Fruit fly (Drosophila melanogaster) Kc167 (cell line): ENCODE measurements around the gene CG34376.

ENCODE experiments used
- Myc ChIP-seq: fragments of >200 bp; optimal IDR thresholded peaks from 2 replicates; lab custom pipeline; 2017; ENCODE audit warnings: missing external identifiers
- Sin3A ChIP-seq: fragments of >200 bp; optimal IDR thresholded peaks from 2 replicates; lab custom pipeline; 2018; ENCODE audit warnings: missing external identifiers
- h ChIP-seq: fragments of >200 bp; optimal IDR thresholded peaks from 3 replicates; lab custom pipeline; 2018; ENCODE audit warnings: missing external identifiers
- insv ChIP-seq: fragments of >200 bp; optimal IDR thresholded peaks from 3 replicates; lab custom pipeline; 2018; ENCODE audit warnings: missing external identifiers
- psq ChIP-seq: fragments of >200 bp; optimal IDR thresholded peaks from 2 replicates; lab custom pipeline; 2017; ENCODE audit warnings: missing external identifiers
- ttk ChIP-seq: sonication (Bioruptor generic); optimal IDR thresholded peaks from 2 replicates; lab custom pipeline; 2017; ENCODE audit warnings: missing external identifiers

Gene CG34376

dm6 chr3R:22436050-22436449 lies 11.8 kb upstream of the CG34376 start, which contains the start of gene CG13847:
CG13847 (minus strand) TSS chr3R:22436150.
- TF ChIP-seq h (lab: Kevin White, UChicago) (no peak), Myc (lab: Kevin White, UChicago) (no peak), psq (lab: Kevin White, UChicago) (no peak), insv (lab: Kevin White, UChicago) (no peak), Sin3A (no peak), ttk (no peak)

dm6 chr3R:22438301-22438700 lies 9.6 kb upstream of the CG34376 start:
- TF ChIP-seq psq (lab: Kevin White, UChicago) (no peak), Sin3A (no peak), Myc (lab: Kevin White, UChicago) (no peak), h (lab: Kevin White, UChicago) (no peak), ttk (no peak), insv (lab: Kevin White, UChicago) (no peak)

DNA sequence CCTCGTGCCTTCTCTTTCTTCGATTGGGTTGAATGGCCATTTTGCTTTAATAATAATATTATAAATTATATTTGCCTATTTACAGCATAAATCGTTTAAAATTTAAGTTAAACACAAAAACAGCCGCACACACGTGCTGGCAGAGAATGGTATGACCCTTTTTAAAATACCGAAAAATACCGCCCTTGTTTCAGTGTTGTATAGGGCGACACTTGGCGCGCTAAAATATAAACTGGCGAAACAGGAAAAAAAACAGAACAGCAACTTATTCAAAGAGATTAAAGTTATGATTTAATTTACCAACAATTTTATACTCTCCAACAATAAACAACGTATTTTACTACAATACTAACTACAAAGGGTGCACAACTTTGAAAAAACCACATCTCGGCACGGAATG lies 1.4 kb upstream of the CG34376 start, which contains the start of gene CG12499:
Gene CG12499 (minus strand): TSS at position 95 of the 400 bp plus-strand sequence.
- no peak for TF ChIP-seq psq (lab: Kevin White, UChicago)
- no peak for TF ChIP-seq insv (lab: Kevin White, UChicago)
- no peak for TF ChIP-seq ttk
- TF ChIP-seq Myc (lab: Kevin White, UChicago): no peak
- no peak for TF ChIP-seq Sin3A
- no peak for TF ChIP-seq h (lab: Kevin White, UChicago)

dm6 chr3R:22447195-22447873 lies 565 bp upstream of the CG34376 start, which contains the start of gene CG34288:
CG34288 (minus strand) TSS chr3R:22447263.
- TF ChIP-seq Myc (lab: Kevin White, UChicago) (no peak), ttk (no peak), insv (lab: Kevin White, UChicago) (no peak), psq (lab: Kevin White, UChicago) (no peak), h (lab: Kevin White, UChicago) (no peak), Sin3A (no peak)

- no peak for TF ChIP-seq insv (lab: Kevin White, UChicago)
- no peak for TF ChIP-seq ttk
- TF ChIP-seq Myc (lab: Kevin White, UChicago): no peak
- TF ChIP-seq psq (lab: Kevin White, UChicago): no peak
- TF ChIP-seq h (lab: Kevin White, UChicago): no peak
- no peak for TF ChIP-seq Sin3A
Observed at dm6 chr3R:22449871-22450424, 2.0 kb downstream of the CG34376 start.

DNA sequence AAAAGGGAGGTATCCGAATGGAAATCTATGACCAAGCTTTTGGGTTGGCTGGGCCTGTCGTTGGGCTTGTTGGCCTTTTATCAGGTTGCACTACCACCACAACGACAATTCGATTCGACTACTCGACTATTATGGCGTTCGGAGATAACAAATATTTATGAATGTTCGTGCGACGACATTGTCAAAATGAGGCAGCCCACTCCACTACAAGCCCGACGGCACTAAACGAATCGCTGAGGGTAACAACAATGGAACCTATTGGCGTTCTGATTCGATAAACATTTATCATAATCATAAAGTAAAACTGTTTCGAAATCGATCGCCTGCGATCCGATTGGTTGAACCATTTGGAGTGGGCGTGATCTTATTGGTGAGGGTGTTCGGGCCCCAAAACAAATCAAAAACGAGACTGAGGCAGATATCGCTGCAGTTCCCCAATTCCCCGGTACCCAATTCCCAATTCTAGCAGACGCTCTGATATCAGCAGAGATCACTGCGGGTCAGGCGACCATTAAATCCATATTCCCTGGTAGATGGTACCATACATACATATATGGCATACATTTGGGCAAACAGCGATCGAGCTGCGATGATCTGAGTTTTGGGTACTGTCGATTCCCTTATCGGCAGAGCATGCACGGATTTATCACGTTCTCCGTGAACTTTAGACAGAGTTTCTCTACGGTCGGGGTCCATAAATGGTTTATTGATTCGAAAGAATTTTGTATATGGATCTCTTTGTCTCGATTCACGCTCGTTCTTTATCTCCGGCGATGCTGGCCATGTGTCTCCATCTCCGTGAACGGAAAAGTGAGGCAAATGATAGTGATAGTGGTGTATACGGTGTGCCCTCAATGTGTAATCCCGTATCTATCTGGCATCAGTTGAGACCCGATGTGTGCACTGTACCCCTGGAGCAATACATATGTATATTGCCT lies 6.8 kb downstream of the CG34376 start:
- TF ChIP-seq Myc (lab: Kevin White, UChicago) (no peak), ttk (no peak), h (lab: Kevin White, UChicago) (no peak), Sin3A (no peak), psq (lab: Kevin White, UChicago) (no peak), insv (lab: Kevin White, UChicago) (no peak)

DNA sequence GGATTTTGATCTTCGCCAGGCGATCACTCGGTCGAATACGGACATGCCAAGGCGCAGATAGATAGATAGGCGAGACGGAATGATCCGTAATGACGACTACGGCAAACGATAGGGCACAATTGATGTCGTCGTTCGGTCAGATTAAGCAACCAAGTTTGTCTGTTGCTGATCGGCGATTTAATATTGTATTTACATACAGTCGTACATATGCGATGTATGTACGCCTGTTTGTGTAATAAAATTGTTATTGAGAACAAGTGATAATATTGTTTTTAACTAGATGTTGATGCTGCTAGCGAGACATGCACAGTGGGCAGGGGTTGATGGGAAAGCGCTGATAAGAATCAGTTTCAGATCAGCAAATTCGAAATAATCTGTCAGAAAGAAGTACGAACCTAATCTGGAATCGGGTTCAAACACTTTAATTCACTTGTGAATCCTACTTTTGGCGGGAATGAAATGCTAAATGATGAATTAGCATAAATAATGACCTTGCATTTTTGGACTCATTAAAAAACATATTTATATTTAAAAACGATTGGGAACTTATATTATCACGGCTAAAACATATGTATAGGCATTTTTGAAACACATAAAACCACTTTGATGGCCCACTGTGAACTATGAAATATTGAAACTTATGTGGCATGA lies 7.6 kb downstream of the CG34376 start:
- TF ChIP-seq insv (lab: Kevin White, UChicago) (no peak), ttk (no peak), h (lab: Kevin White, UChicago) (no peak), Myc (lab: Kevin White, UChicago) (no peak), Sin3A (no peak), psq (lab: Kevin White, UChicago) (no peak)

DNA sequence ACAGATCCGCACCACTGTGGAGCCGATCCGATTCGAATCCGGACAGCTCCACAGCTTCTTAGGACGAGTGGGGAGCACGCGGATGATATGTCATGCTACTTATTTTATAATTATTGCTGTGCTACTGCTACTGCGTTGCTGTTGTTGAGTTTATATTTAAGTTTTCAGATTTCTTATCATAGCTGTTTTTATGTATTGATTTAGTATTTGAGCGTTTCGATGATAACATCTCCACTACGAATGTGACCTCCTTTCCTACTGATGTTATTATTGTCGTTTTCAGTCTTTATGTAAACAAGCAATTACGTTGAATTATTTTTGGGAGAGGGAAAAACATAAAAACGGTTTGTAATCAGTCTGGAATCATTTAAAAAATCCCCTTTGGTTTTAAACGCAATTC lies 8.1 kb downstream of the CG34376 start:
- TF ChIP-seq Sin3A: no peak
- no peak for TF ChIP-seq psq (lab: Kevin White, UChicago)
- TF ChIP-seq insv (lab: Kevin White, UChicago): no peak
- no peak for TF ChIP-seq h (lab: Kevin White, UChicago)
- no peak for TF ChIP-seq Myc (lab: Kevin White, UChicago)
- no peak for TF ChIP-seq ttk

DNA sequence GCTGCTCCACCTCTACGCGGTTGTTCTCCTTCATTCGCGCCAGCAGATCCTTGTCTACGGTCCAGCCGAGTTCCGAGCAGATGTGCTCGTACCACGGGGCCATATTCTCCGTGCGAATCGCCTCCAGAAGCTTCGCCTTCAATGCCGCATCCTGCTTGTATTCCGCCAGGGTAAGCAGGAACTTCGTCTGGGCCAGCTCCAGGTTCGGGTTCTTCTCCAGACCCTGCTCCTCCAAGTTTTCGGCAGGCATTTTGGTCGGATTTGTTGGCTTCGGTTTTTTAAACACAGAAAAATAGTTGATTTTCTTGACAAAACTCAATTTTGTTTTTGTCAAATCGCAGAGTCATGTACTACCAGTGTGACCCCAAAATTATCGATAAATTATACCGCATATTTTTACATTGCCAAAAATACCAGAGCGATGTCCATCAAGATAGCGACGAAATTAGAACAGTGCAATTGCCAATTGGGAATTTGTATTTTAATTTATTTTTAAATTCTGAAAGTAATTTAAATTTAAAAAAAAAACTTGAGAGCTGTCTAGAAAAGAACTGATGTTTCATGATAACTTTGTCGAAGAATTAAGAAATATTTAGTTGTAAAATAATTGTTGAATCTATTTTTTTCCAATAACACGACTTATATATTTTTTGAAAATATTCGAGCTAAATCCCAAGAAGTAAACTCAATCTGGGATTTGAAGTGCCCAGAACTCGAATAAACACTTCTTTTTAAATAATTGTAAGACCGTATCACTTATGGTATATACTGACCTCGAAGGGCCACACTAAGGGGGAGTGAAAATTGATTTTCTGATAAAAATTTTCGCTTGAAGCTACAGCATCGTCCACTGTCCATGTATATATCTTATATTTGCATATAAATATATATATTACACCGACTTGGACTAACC lies 14.0 kb downstream of the CG34376 start, which contains the start of the genes Rpn7 and AP-2mu:
Gene Rpn7 (minus strand): TSS at position 382 of the 913 bp plus-strand sequence.
Gene AP-2mu (plus strand): TSS at position 783 of the 913 bp plus-strand sequence.
- TF ChIP-seq ttk (no peak), Sin3A (no peak), Myc (lab: Kevin White, UChicago) (no peak), psq (lab: Kevin White, UChicago) (no peak), h (lab: Kevin White, UChicago) (no peak), insv (lab: Kevin White, UChicago) (no peak)

DNA sequence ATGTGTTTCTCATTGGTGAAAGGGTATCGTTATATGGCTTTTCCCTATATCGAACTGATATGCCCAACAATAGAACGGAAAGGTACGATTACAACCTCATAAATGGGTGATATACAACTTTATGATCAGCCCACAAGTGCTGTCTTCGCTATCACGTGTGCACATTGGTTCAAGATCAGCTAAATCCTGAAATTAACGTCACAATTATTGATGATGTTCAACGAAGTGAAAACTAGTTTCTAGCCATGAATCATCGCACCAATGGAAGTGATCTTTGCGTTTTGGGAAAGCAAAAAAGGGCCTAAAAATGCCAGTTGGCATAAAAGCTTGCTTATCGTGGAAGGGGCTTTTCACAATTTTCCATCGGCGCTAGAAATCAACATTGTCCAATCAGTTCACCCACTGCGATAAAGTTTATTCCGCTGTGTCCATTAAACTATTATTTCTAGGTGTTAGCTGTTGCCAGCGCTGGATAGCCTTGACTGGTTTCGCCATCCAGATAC lies 16.8 kb downstream of the CG34376 start, which contains the start of gene CG7054:
Gene CG7054 (plus strand): TSS at position 375 of the 503 bp plus-strand sequence.
- no peak for TF ChIP-seq Sin3A
- no peak for TF ChIP-seq insv (lab: Kevin White, UChicago)
- TF ChIP-seq psq (lab: Kevin White, UChicago): no peak
- TF ChIP-seq h (lab: Kevin White, UChicago): no peak
- no peak for TF ChIP-seq Myc (lab: Kevin White, UChicago)
- TF ChIP-seq ttk: no peak
